Fruit fly (Drosophila melanogaster) whole organism, embryonic: ENCODE results near the gene CG7342.

Experiments used
- CG10147 ChIP-seq: fragments of 200-800 bp; sonication (Bioruptor generic); optimal IDR thresholded peaks from 2 replicates; lab custom pipeline; 2019; ENCODE audit warnings: missing biosample characterization, mild to moderate bottlenecking, missing genetic modification characterization, moderate library complexity
- CG10979 ChIP-seq: fragments of 200-800 bp; sonication (Bioruptor generic); optimal IDR thresholded peaks from 2 replicates; lab custom pipeline; 2018; ENCODE audit warnings: missing biosample characterization, mild to moderate bottlenecking, missing genetic modification characterization, moderate library complexity
- CG12071 ChIP-seq: fragments of 200-800 bp; sonication (Bioruptor generic); optimal IDR thresholded peaks from 3 replicates; lab custom pipeline; 2018; ENCODE audit warnings: missing biosample characterization, mild to moderate bottlenecking, missing genetic modification characterization
- CG12769 ChIP-seq: fragments of 200-800 bp; sonication (Bioruptor generic); optimal IDR thresholded peaks from 2 replicates; lab custom pipeline; 2019; ENCODE audit warnings: missing biosample characterization, mild to moderate bottlenecking, missing genetic modification characterization, moderate library complexity
- CG14710 ChIP-seq: fragments of 200-800 bp; sonication (Bioruptor generic); optimal IDR thresholded peaks from 3 replicates; lab custom pipeline; 2019; ENCODE audit warnings: missing biosample characterization, mild to moderate bottlenecking, missing genetic modification characterization, moderate library complexity
- CG1603 ChIP-seq: fragments of 200-800 bp; sonication (Bioruptor generic); optimal IDR thresholded peaks from 2 replicates; lab custom pipeline; 2019; ENCODE audit warnings: missing biosample characterization, mild to moderate bottlenecking, missing genetic modification characterization, moderate library complexity
- CG2678 ChIP-seq: fragments of 200-800 bp; sonication (Bioruptor generic); optimal IDR thresholded peaks from 3 replicates; lab custom pipeline; 2019; ENCODE audit warnings: missing biosample characterization, mild to moderate bottlenecking, missing genetic modification characterization, moderate library complexity
- CG30020 ChIP-seq: fragments of 200-800 bp; optimal IDR thresholded peaks from 2 replicates; lab custom pipeline; 2019; ENCODE audit warnings: missing biosample characterization, mild to moderate bottlenecking, missing genetic modification characterization, moderate library complexity
- CG7786 ChIP-seq: fragments of 200-800 bp; sonication (Bioruptor generic); optimal IDR thresholded peaks from 2 replicates; lab custom pipeline; 2016; ENCODE audit warnings: missing biosample characterization, missing genetic modification characterization
- CG9437 ChIP-seq: fragments of 200-800 bp; sonication (Bioruptor generic); optimal IDR thresholded peaks from 2 replicates; lab custom pipeline; 2018; ENCODE audit warnings: missing biosample characterization, mild to moderate bottlenecking, missing genetic modification characterization
- Dek ChIP-seq: fragments of 200-800 bp; sonication (Bioruptor generic); optimal IDR thresholded peaks from 3 replicates; lab custom pipeline; 2019; ENCODE audit warnings: missing biosample characterization, mild to moderate bottlenecking, missing genetic modification characterization, moderate library complexity
- Dfd ChIP-seq, 2 experiments: fragments of >200 bp; optimal IDR thresholded peaks; 2 replicates each; lab custom pipeline; 2017; ENCODE audit warnings: missing biosample characterization in 2 of 2, missing genetic modification characterization in 2 of 2
- Dll ChIP-seq: fragments of 200-800 bp; sonication (Bioruptor generic); IDR thresholded peaks from 4 replicates; pipeline ENCODE4 v1.3.6; 2022; ENCODE audit warnings: missing biosample characterization, missing genetic modification characterization; ENCODE audit not compliant: partially characterized antibody
- Ets65A ChIP-seq: fragments of 200-800 bp; sonication (Bioruptor generic); peaks from one replicate; lab custom pipeline; 2016; ENCODE audit warnings: missing biosample characterization, missing genetic modification characterization
- Gug ChIP-seq: fragments of 200-800 bp; sonication (Bioruptor generic); IDR thresholded peaks from 4 replicates; pipeline ENCODE4 v1.3.6; 2022; ENCODE audit warnings: missing biosample characterization, missing genetic modification characterization
- HLH3B ChIP-seq: fragments of 200-800 bp; sonication (Bioruptor generic); IDR thresholded peaks from 2 replicates; pipeline ENCODE4 v1.3.6; 2022; ENCODE audit warnings: missing biosample characterization, missing genetic modification characterization
- Hand ChIP-seq: fragments of 200-800 bp; sonication (Bioruptor generic); optimal IDR thresholded peaks from 2 replicates; lab custom pipeline; 2017; ENCODE audit warnings: mild to moderate bottlenecking, missing biosample characterization, missing genetic modification reagents, missing genetic modification characterization
- Hey ChIP-seq: fragments of 200-800 bp; sonication (Bioruptor generic); optimal IDR thresholded peaks from 3 replicates; lab custom pipeline; 2018; ENCODE audit warnings: missing biosample characterization, mild to moderate bottlenecking, missing genetic modification characterization
- Hmr ChIP-seq: fragments of 200-800 bp; sonication (Bioruptor generic); optimal IDR thresholded peaks from 3 replicates; lab custom pipeline; 2017; ENCODE audit warnings: mild to moderate bottlenecking, missing biosample characterization, missing genetic modification reagents, missing genetic modification characterization
- Hmx ChIP-seq: fragments of 200-800 bp; sonication (Bioruptor generic); optimal IDR thresholded peaks from 2 replicates; lab custom pipeline; 2016; ENCODE audit warnings: missing biosample characterization, missing genetic modification characterization
- Hr78 ChIP-seq, 2 experiments: fragments of 200-800 bp in 1 of 2; fragments of >200 bp in 1 of 2; sonication (Bioruptor generic) in 1 of 2; optimal IDR thresholded peaks; 2 replicates each; lab custom pipeline; 2017 to 2019; ENCODE audit warnings: missing biosample characterization in 2 of 2, missing genetic modification characterization in 2 of 2, mild to moderate bottlenecking in 1 of 2, moderate library complexity in 1 of 2
- Jarid2 ChIP-seq: fragments of 200-800 bp; sonication (Bioruptor generic); optimal IDR thresholded peaks from 3 replicates; lab custom pipeline; 2017; ENCODE audit warnings: mild to moderate bottlenecking, missing biosample characterization, missing genetic modification reagents, missing genetic modification characterization
- NC2β ChIP-seq: fragments of 200-800 bp; sonication (Bioruptor generic); optimal IDR thresholded peaks from 2 replicates; lab custom pipeline; 2016; ENCODE audit warnings: missing biosample characterization, missing genetic modification characterization
- Vsx1 ChIP-seq: fragments of 200-800 bp; sonication (Bioruptor generic); optimal IDR thresholded peaks from 2 replicates; lab custom pipeline; 2017; ENCODE audit warnings: missing biosample characterization, mild to moderate bottlenecking, missing genetic modification characterization, missing genetic modification reagents
- ab ChIP-seq: fragments of 200-800 bp; sonication (Bioruptor generic); optimal IDR thresholded peaks from 2 replicates; lab custom pipeline; 2016; ENCODE audit warnings: missing biosample characterization, missing genetic modification characterization
- ac ChIP-seq: fragments of 200-800 bp; sonication (Bioruptor generic); optimal IDR thresholded peaks from 3 replicates; lab custom pipeline; 2017; ENCODE audit warnings: missing biosample characterization, mild to moderate bottlenecking, missing genetic modification characterization
- aop ChIP-seq: fragments of 200-800 bp; sonication (Bioruptor generic); IDR thresholded peaks from 2 replicates; pipeline ENCODE4 v1.3.6; 2022; ENCODE audit warnings: missing biosample characterization, missing genetic modification characterization
- ash1 ChIP-seq: fragments of 200-800 bp; sonication (Bioruptor generic); optimal IDR thresholded peaks from 2 replicates; lab custom pipeline; 2018; ENCODE audit warnings: missing biosample characterization, mild to moderate bottlenecking, missing genetic modification characterization
- bbx ChIP-seq: fragments of 200-800 bp; sonication (Bioruptor generic); IDR thresholded peaks from 2 replicates; pipeline ENCODE4 v1.3.6; 2022; ENCODE audit warnings: missing biosample characterization, missing genetic modification characterization; ENCODE audit not compliant: partially characterized antibody
- cas ChIP-seq: fragments of 200-800 bp; sonication (Bioruptor generic); IDR thresholded peaks from 2 replicates; pipeline ENCODE4 v1.3.6; 2022; ENCODE audit warnings: missing biosample characterization, missing genetic modification characterization
- caup ChIP-seq: fragments of 200-800 bp; sonication (Bioruptor generic); optimal IDR thresholded peaks from 3 replicates; lab custom pipeline; 2017; ENCODE audit warnings: missing biosample characterization, mild to moderate bottlenecking, missing genetic modification characterization, moderate library complexity; ENCODE audit not compliant: severe bottlenecking
- danr ChIP-seq: fragments of 200-800 bp; sonication (Bioruptor generic); IDR thresholded peaks from 2 replicates; pipeline ENCODE4 v1.3.6; 2022; ENCODE audit warnings: missing biosample characterization, missing genetic modification characterization
- dati ChIP-seq: fragments of 200-800 bp; sonication (Bioruptor generic); IDR thresholded peaks from 2 replicates; pipeline ENCODE4 v1.3.6; 2022; ENCODE audit warnings: missing biosample characterization, missing genetic modification characterization
- fru ChIP-seq: fragments of >200 bp; optimal IDR thresholded peaks from 2 replicates; lab custom pipeline; 2017
- jing ChIP-seq: fragments of 200-800 bp; sonication (Bioruptor generic); optimal IDR thresholded peaks from 2 replicates; lab custom pipeline; 2018; ENCODE audit warnings: missing biosample characterization, mild to moderate bottlenecking, missing genetic modification characterization
- lola ChIP-seq, 3 experiments: fragments of >200 bp in 2 of 3; fragments of 200-800 bp in 1 of 3; sonication (Bioruptor generic) in 1 of 3; optimal IDR thresholded peaks; 2 replicates each; lab custom pipeline; 2017 to 2019; ENCODE audit warnings: missing biosample characterization in 3 of 3, missing genetic modification characterization in 3 of 3, mild to moderate bottlenecking in 1 of 3, moderate library complexity in 1 of 3
- org-1 ChIP-seq: fragments of 200-800 bp; sonication (Bioruptor generic); optimal IDR thresholded peaks from 2 replicates; lab custom pipeline; 2017; ENCODE audit warnings: missing biosample characterization, missing genetic modification characterization
- sc ChIP-seq, 3 experiments: fragments of >200 bp in 2 of 3; fragments of 200-800 bp in 1 of 3; sonication (Bioruptor generic) in 1 of 3; optimal IDR thresholded peaks; 2 replicates in 2 of 3; 3 replicates in 1 of 3; lab custom pipeline; 2017; ENCODE audit warnings: mild to moderate bottlenecking in 1 of 3, missing biosample characterization in 1 of 3, missing genetic modification characterization in 1 of 3, missing genetic modification reagents in 1 of 3
- sd ChIP-seq: fragments of 200-800 bp; sonication (Bioruptor generic); optimal IDR thresholded peaks from 3 replicates; lab custom pipeline; 2018; ENCODE audit warnings: missing biosample characterization, mild to moderate bottlenecking, missing genetic modification characterization, moderate library complexity
- seq ChIP-seq: fragments of 200-800 bp; sonication (Bioruptor generic); IDR thresholded peaks from 2 replicates; pipeline ENCODE4 v1.3.6; 2022; ENCODE audit warnings: missing biosample characterization, missing genetic modification characterization
- sisA ChIP-seq: fragments of 200-800 bp; sonication (Bioruptor generic); IDR thresholded peaks from 2 replicates; pipeline ENCODE4 v1.3.6; 2022; ENCODE audit warnings: missing biosample characterization, missing genetic modification characterization
- slp2 ChIP-seq: fragments of 200-800 bp; sonication (Bioruptor generic); optimal IDR thresholded peaks from 2 replicates; lab custom pipeline; 2016; ENCODE audit warnings: missing biosample characterization, missing genetic modification characterization
- ssp ChIP-seq: fragments of 200-800 bp; sonication (Bioruptor generic); IDR thresholded peaks from 2 replicates; pipeline ENCODE4 v1.3.6; 2022; ENCODE audit warnings: missing biosample characterization, missing genetic modification characterization
- tna ChIP-seq: fragments of 200-800 bp; sonication (Bioruptor generic); IDR thresholded peaks from 2 replicates; pipeline ENCODE4 v1.3.6; 2022; ENCODE audit warnings: missing biosample characterization, missing genetic modification characterization; ENCODE audit not compliant: partially characterized antibody
- unc-4 ChIP-seq: fragments of 200-800 bp; sonication (Bioruptor generic); IDR thresholded peaks from 2 replicates; pipeline ENCODE4 v1.3.6; 2022; ENCODE audit warnings: missing biosample characterization, missing genetic modification characterization; ENCODE audit not compliant: partially characterized antibody
- wek ChIP-seq: fragments of 200-800 bp; sonication (Bioruptor generic); optimal IDR thresholded peaks from 3 replicates; lab custom pipeline; 2018; ENCODE audit warnings: missing biosample characterization, mild to moderate bottlenecking, missing genetic modification characterization, moderate library complexity

CG7342 gene

dm6 chr3R:19634649-19635048, 31.5 kb downstream of the CG7342 start, which contains the start of gene CG34138 (continued):
- TF ChIP-seq Gug (no peak), CG10979 (tag; lab: Kevin White, UChicago) (no peak), ash1 (GFP tag; lab: Kevin White, UChicago) (no peak), CG10147 (GFP tag; lab: Kevin White, UChicago) (no peak)

- TF ChIP-seq HLH3B: 0 out of 2 replicates have a peak, but pooled peaks have one; percentile 12
- TF ChIP-seq Dek (tag; lab: Kevin White, UChicago): no peak
Observed at dm6 chr3R:19638004-19638403, 34.8 kb downstream of the CG7342 start.

- TF ChIP-seq tna: peak; percentile 38; the same call in 1 of the 2 replicates
- TF ChIP-seq CG9437: no peak
- TF ChIP-seq CG2678: no peak
- no peak for TF ChIP-seq cas (GFP tag; lab: Robert Waterston, UW)
- TF ChIP-seq CG30020 (tag; lab: Kevin White, UChicago): no peak
- no peak for TF ChIP-seq Ets65A (GFP tag; lab: Kevin White, UChicago)
- TF ChIP-seq CG14710 (tag; lab: Kevin White, UChicago): no peak
- no peak for TF ChIP-seq sisA (GFP tag; lab: Robert Waterston, UW)
- no peak for TF ChIP-seq lola (GFP tag; optimal IDR thresholded peaks at IDR 0.05; lab: Kevin White, UChicago)
- TF ChIP-seq CG1603 (tag; lab: Kevin White, UChicago): no peak
- TF ChIP-seq Hand (GFP tag; lab: Kevin White, UChicago): no peak
- no peak for TF ChIP-seq Hmr
- no peak for TF ChIP-seq ac (GFP tag; lab: Kevin White, UChicago)
- no peak for TF ChIP-seq Vsx1 (GFP tag; lab: Kevin White, UChicago)
- no peak for TF ChIP-seq sd (tag; lab: Kevin White, UChicago)
- peak; percentile 33; the same call in 1 of the 2 replicates for TF ChIP-seq unc-4 (GFP tag; lab: Robert Waterston, UW)
- peak; percentile 55; the same call in 1 of the 2 replicates for TF ChIP-seq bbx (GFP tag; lab: Robert Waterston, UW)
- TF ChIP-seq fru: no peak
- TF ChIP-seq Dll (GFP tag; lab: Robert Waterston, UW): peak; percentile 42; the same call in 2 of the 4 replicates
- TF ChIP-seq Hr78 (GFP tag; optimal IDR thresholded peaks at IDR 0.05; lab: Kevin White, UChicago): no peak
- TF ChIP-seq NC2β (GFP tag; lab: Kevin White, UChicago): no peak
- TF ChIP-seq aop (GFP tag; lab: Robert Waterston, UW): no peak
- no peak for TF ChIP-seq dati (GFP tag; lab: Robert Waterston, UW)
- TF ChIP-seq danr (GFP tag; lab: Robert Waterston, UW): no peak
- no peak for TF ChIP-seq Gug
- TF ChIP-seq wek: no peak
- no peak for TF ChIP-seq CG12769
- no peak for TF ChIP-seq slp2 (GFP tag; lab: Kevin White, UChicago)
- TF ChIP-seq sc (optimal IDR thresholded peaks at IDR 0.05; lab: Kevin White, UChicago): no peak
- no peak for TF ChIP-seq sc (GFP tag; optimal IDR thresholded peaks at IDR 0.05; lab: Kevin White, UChicago)
- no peak for TF ChIP-seq Dfd (GFP tag; optimal IDR thresholded peaks at IDR 0.05; lab: Kevin White, UChicago)
- TF ChIP-seq Hmx: no peak
- TF ChIP-seq caup (GFP tag; lab: Kevin White, UChicago): no peak
- no peak for TF ChIP-seq ab
- no peak for TF ChIP-seq jing (GFP tag; lab: Kevin White, UChicago)
- TF ChIP-seq CG12071 (GFP tag; lab: Kevin White, UChicago): peak; percentile 23
- TF ChIP-seq CG7786 (GFP tag; lab: Kevin White, UChicago): no peak
- no peak for TF ChIP-seq seq
- peak; percentile 62 for TF ChIP-seq Jarid2
- no peak for TF ChIP-seq org-1 (GFP tag; lab: Kevin White, UChicago)
- no peak for TF ChIP-seq CG10979 (tag; lab: Kevin White, UChicago)
- no peak for TF ChIP-seq Hey (tag; lab: Kevin White, UChicago)
- no peak for TF ChIP-seq ssp (GFP tag; lab: Robert Waterston, UW)
Observed at dm6 chr3R:19641058-19641457, 37.9 kb downstream of the CG7342 start.
